Worm (Caenorhabditis elegans): ENCODE results near the gene srsx-18.

DNA sequence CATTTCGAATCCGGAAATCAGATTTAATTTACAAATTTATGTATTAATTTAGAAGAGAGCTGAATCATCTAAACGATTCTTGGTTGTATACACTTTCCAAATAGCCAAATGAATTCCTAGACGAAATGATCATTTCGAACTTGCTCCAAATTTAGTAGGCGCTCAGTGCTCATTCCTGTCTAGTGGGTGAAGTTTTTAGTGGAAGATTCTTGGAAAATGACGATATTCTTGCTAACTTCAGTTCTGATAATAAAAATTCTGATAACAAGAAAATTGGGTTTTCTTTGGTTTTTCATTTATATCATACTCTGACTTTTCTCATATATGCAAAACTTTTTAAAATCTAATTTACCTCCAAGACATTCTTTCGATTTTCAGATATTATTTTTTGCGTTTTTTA is 575 bp upstream of the srsx-18 start:
- TF ChIP-seq him-1 (tag; optimal IDR thresholded peaks at IDR 0.05) (no peak), W03F9.2 (tag; optimal IDR thresholded peaks at IDR 0.05) (no peak), dao-5 (tag; optimal IDR thresholded peaks at IDR 0.05) (no peak)

Measured in whole organism, L4/young adult.